Fruit fly (Drosophila melanogaster) whole organism, embryonic: ENCODE results near the gene CG32812.

ENCODE experiments used
- Aef1 ChIP-seq: fragments of 200-800 bp; sonication (Bioruptor generic); IDR thresholded peaks from 3 replicates; pipeline ENCODE4 v1.3.6; 2022; ENCODE audit warnings: missing biosample characterization, missing genetic modification characterization
- B-H2 ChIP-seq: fragments of 200-800 bp; sonication (Bioruptor generic); optimal IDR thresholded peaks from 2 replicates; lab custom pipeline; 2018; ENCODE audit warnings: missing biosample characterization, mild to moderate bottlenecking, missing genetic modification characterization
- CG10274 ChIP-seq: fragments of 200-800 bp; sonication (Bioruptor generic); optimal IDR thresholded peaks from 3 replicates; lab custom pipeline; 2017; ENCODE audit warnings: missing biosample characterization, mild to moderate bottlenecking, missing genetic modification characterization
- CG10543 ChIP-seq: fragments of 200-800 bp; sonication (Bioruptor generic); optimal IDR thresholded peaks from 3 replicates; lab custom pipeline; 2017; ENCODE audit warnings: missing biosample characterization, mild to moderate bottlenecking, missing genetic modification characterization, moderate library complexity
- CG11504 ChIP-seq: fragments of 200-800 bp; sonication (Bioruptor generic); optimal IDR thresholded peaks from 3 replicates; lab custom pipeline; 2019; ENCODE audit warnings: missing biosample characterization, mild to moderate bottlenecking, missing genetic modification characterization, moderate library complexity
- CG12071 ChIP-seq: fragments of 200-800 bp; sonication (Bioruptor generic); optimal IDR thresholded peaks from 3 replicates; lab custom pipeline; 2018; ENCODE audit warnings: missing biosample characterization, mild to moderate bottlenecking, missing genetic modification characterization
- CG12155 ChIP-seq: fragments of 200-800 bp; sonication (Bioruptor generic); optimal IDR thresholded peaks from 3 replicates; lab custom pipeline; 2016; ENCODE audit warnings: missing biosample characterization, missing genetic modification characterization
- CG12769 ChIP-seq: fragments of 200-800 bp; sonication (Bioruptor generic); optimal IDR thresholded peaks from 2 replicates; lab custom pipeline; 2019; ENCODE audit warnings: missing biosample characterization, mild to moderate bottlenecking, missing genetic modification characterization, moderate library complexity
- CG13123 ChIP-seq: fragments of 200-800 bp; sonication (Bioruptor generic); optimal IDR thresholded peaks from 2 replicates; lab custom pipeline; 2016; ENCODE audit warnings: missing biosample characterization, missing genetic modification characterization
- CG14860 ChIP-seq: fragments of 200-800 bp; sonication (Bioruptor generic); IDR thresholded peaks from 3 replicates; pipeline ENCODE4 v1.3.6; 2022; ENCODE audit warnings: missing biosample characterization, missing genetic modification characterization; ENCODE audit not compliant: partially characterized antibody
- CG17328 ChIP-seq: fragments of 200-800 bp; sonication (Bioruptor generic); IDR thresholded peaks from 2 replicates; pipeline ENCODE4 v1.3.6; 2022; ENCODE audit warnings: missing biosample characterization, missing genetic modification characterization
- CG31365 ChIP-seq: fragments of 200-800 bp; sonication (Bioruptor generic); optimal IDR thresholded peaks from 2 replicates; lab custom pipeline; 2018; ENCODE audit warnings: missing biosample characterization, mild to moderate bottlenecking, missing genetic modification characterization
- CG6175 ChIP-seq: fragments of 200-800 bp; sonication (Bioruptor generic); IDR thresholded peaks from 3 replicates; pipeline ENCODE4 v1.3.6; 2022; ENCODE audit warnings: missing biosample characterization, missing genetic modification characterization
- CG6791 ChIP-seq: fragments of 200-800 bp; sonication (Bioruptor generic); IDR thresholded peaks from 3 replicates; pipeline ENCODE4 v1.3.6; 2022; ENCODE audit warnings: missing biosample characterization, missing genetic modification characterization; ENCODE audit not compliant: partially characterized antibody
- CG7372 ChIP-seq: fragments of 200-800 bp; sonication (Bioruptor generic); IDR thresholded peaks from 2 replicates; pipeline ENCODE4 v1.3.6; 2022; ENCODE audit warnings: missing biosample characterization, missing genetic modification characterization
- CG9437 ChIP-seq: fragments of 200-800 bp; sonication (Bioruptor generic); optimal IDR thresholded peaks from 2 replicates; lab custom pipeline; 2018; ENCODE audit warnings: missing biosample characterization, mild to moderate bottlenecking, missing genetic modification characterization
- CHES-1-like ChIP-seq: fragments of 200-800 bp; sonication (Bioruptor generic); optimal IDR thresholded peaks from 2 replicates; lab custom pipeline; 2016; ENCODE audit warnings: missing biosample characterization, missing genetic modification characterization
- CTCF ChIP-seq: fragments of 200-800 bp; sonication (Bioruptor generic); optimal IDR thresholded peaks from 2 replicates; lab custom pipeline; 2017; ENCODE audit warnings: missing biosample characterization, mild to moderate bottlenecking, missing genetic modification characterization, moderate library complexity
- Deaf1 ChIP-seq: fragments of 200-800 bp; optimal IDR thresholded peaks from 3 replicates; lab custom pipeline; 2019; ENCODE audit warnings: missing biosample characterization, mild to moderate bottlenecking, missing genetic modification characterization, moderate library complexity
- Elba2 ChIP-seq: fragments of 200-800 bp; sonication (Bioruptor generic); optimal IDR thresholded peaks from 3 replicates; lab custom pipeline; 2016; ENCODE audit warnings: missing biosample characterization, missing genetic modification characterization
- Fer1 ChIP-seq: fragments of 200-800 bp; sonication (Bioruptor generic); optimal IDR thresholded peaks from 2 replicates; lab custom pipeline; 2017; ENCODE audit warnings: missing biosample characterization, mild to moderate bottlenecking, missing genetic modification characterization
- HHEX ChIP-seq: fragments of 200-800 bp; sonication (Bioruptor generic); optimal IDR thresholded peaks from 3 replicates; lab custom pipeline; 2017; ENCODE audit warnings: missing biosample characterization, mild to moderate bottlenecking, missing genetic modification characterization, missing genetic modification reagents
- Hand ChIP-seq: fragments of 200-800 bp; sonication (Bioruptor generic); optimal IDR thresholded peaks from 2 replicates; lab custom pipeline; 2017; ENCODE audit warnings: mild to moderate bottlenecking, missing biosample characterization, missing genetic modification reagents, missing genetic modification characterization
- Hr78 ChIP-seq, 2 experiments: fragments of 200-800 bp in 1 of 2; fragments of >200 bp in 1 of 2; sonication (Bioruptor generic) in 1 of 2; optimal IDR thresholded peaks; 2 replicates each; lab custom pipeline; 2017 to 2019; ENCODE audit warnings: missing biosample characterization in 2 of 2, missing genetic modification characterization in 2 of 2, mild to moderate bottlenecking in 1 of 2, moderate library complexity in 1 of 2
- Med ChIP-seq: fragments of 200-800 bp; sonication (Bioruptor generic); peaks from one replicate; lab custom pipeline; 2016; ENCODE audit warnings: missing biosample characterization, missing genetic modification characterization, mild to moderate bottlenecking, inconsistent platforms, moderate library complexity
- NfI ChIP-seq: fragments of 200-800 bp; sonication (Bioruptor generic); optimal IDR thresholded peaks from 3 replicates; lab custom pipeline; 2018; ENCODE audit warnings: missing biosample characterization, mild to moderate bottlenecking, missing genetic modification characterization, moderate library complexity
- Ssrp ChIP-seq: fragments of 200-800 bp; sonication (Bioruptor generic); optimal IDR thresholded peaks from 2 replicates; lab custom pipeline; 2018; ENCODE audit warnings: missing biosample characterization, mild to moderate bottlenecking, missing genetic modification characterization, moderate library complexity
- Usf ChIP-seq: fragments of 200-800 bp; sonication (Bioruptor generic); optimal IDR thresholded peaks from 2 replicates; lab custom pipeline; 2017; ENCODE audit warnings: missing genotype, missing biosample characterization, missing genetic modification characterization
- br ChIP-seq: fragments of >200 bp; optimal IDR thresholded peaks from 2 replicates; lab custom pipeline; 2017
- bsh ChIP-seq, 2 experiments: fragments of 200-800 bp; sonication (Bioruptor generic); optimal IDR thresholded peaks; 2 replicates each; lab custom pipeline; 2017 to 2018; ENCODE audit warnings: mild to moderate bottlenecking in 2 of 2, missing biosample characterization in 2 of 2, missing genetic modification characterization in 2 of 2, moderate library complexity in 1 of 2
- chif ChIP-seq, 2 experiments: fragments of 200-800 bp; sonication (Bioruptor generic); optimal IDR thresholded peaks; 3 replicates each; lab custom pipeline; 2016; ENCODE audit warnings: missing biosample characterization in 2 of 2, missing genetic modification characterization in 2 of 2
- crol ChIP-seq: fragments of 200-800 bp; sonication (Bioruptor generic); IDR thresholded peaks from 2 replicates; pipeline ENCODE4 v1.3.6; 2022; ENCODE audit warnings: missing biosample characterization, missing genetic modification characterization
- cwo ChIP-seq: fragments of 200-800 bp; sonication (Bioruptor generic); optimal IDR thresholded peaks from 3 replicates; lab custom pipeline; 2017; ENCODE audit warnings: missing biosample characterization, missing genetic modification characterization, mild to moderate bottlenecking, moderate library complexity, missing genetic modification reagents
- ftz-f1 ChIP-seq: fragments of 200-800 bp; sonication (Bioruptor generic); optimal IDR thresholded peaks from 2 replicates; lab custom pipeline; 2016; ENCODE audit warnings: missing biosample characterization, missing genetic modification characterization
- gcm ChIP-seq: fragments of 200-800 bp; sonication (Bioruptor generic); optimal IDR thresholded peaks from 2 replicates; lab custom pipeline; 2019; ENCODE audit warnings: missing biosample characterization, mild to moderate bottlenecking, missing genetic modification characterization, moderate library complexity
- h ChIP-seq: fragments of >200 bp; optimal IDR thresholded peaks from 2 replicates; lab custom pipeline; 2017
- lab ChIP-seq: fragments of 200-800 bp; sonication (Bioruptor generic); optimal IDR thresholded peaks from 3 replicates; lab custom pipeline; 2017; ENCODE audit warnings: missing biosample characterization, missing genetic modification characterization, mild to moderate bottlenecking, moderate library complexity, missing genetic modification reagents
- pita ChIP-seq: fragments of 200-800 bp; sonication (Bioruptor generic); optimal IDR thresholded peaks from 2 replicates; lab custom pipeline; 2017; ENCODE audit warnings: missing biosample characterization, mild to moderate bottlenecking, missing genetic modification characterization
- sd ChIP-seq: fragments of 200-800 bp; sonication (Bioruptor generic); optimal IDR thresholded peaks from 3 replicates; lab custom pipeline; 2018; ENCODE audit warnings: missing biosample characterization, mild to moderate bottlenecking, missing genetic modification characterization, moderate library complexity
- sens ChIP-seq: fragments of 200-800 bp; sonication (Bioruptor generic); peaks from one replicate; lab custom pipeline; 2016; ENCODE audit warnings: missing biosample characterization, missing genetic modification characterization
- sr ChIP-seq: fragments of 200-800 bp; sonication (Bioruptor generic); IDR thresholded peaks from 3 replicates; pipeline ENCODE4 v1.3.6; 2022; ENCODE audit warnings: missing biosample characterization, missing genetic modification characterization
- stwl ChIP-seq: fragments of 200-800 bp; sonication (Bioruptor generic); optimal IDR thresholded peaks from 3 replicates; lab custom pipeline; 2018; ENCODE audit warnings: missing biosample characterization, mild to moderate bottlenecking, missing genetic modification characterization, moderate library complexity
- tll ChIP-seq, 2 experiments: fragments of 200-800 bp in 1 of 2; fragments of >200 bp in 1 of 2; sonication (Bioruptor generic) in 1 of 2; optimal IDR thresholded peaks; 2 replicates each; lab custom pipeline; 2017 to 2019; ENCODE audit warnings: missing biosample characterization in 2 of 2, missing genetic modification characterization in 2 of 2, mild to moderate bottlenecking in 1 of 2, moderate library complexity in 1 of 2
- tup ChIP-seq: fragments of 200-800 bp; sonication (Bioruptor generic); optimal IDR thresholded peaks from 2 replicates; lab custom pipeline; 2016; ENCODE audit warnings: missing biosample characterization, mild to moderate bottlenecking, missing genetic modification characterization, moderate library complexity
- wdn ChIP-seq: fragments of 200-800 bp; sonication (Bioruptor generic); IDR thresholded peaks from 2 replicates; pipeline ENCODE4 v1.3.6; 2022; ENCODE audit warnings: missing biosample characterization, missing genetic modification characterization
- yki ChIP-seq: fragments of >200 bp; optimal IDR thresholded peaks from 3 replicates; lab custom pipeline; 2018

The CG32812 gene

DNA sequence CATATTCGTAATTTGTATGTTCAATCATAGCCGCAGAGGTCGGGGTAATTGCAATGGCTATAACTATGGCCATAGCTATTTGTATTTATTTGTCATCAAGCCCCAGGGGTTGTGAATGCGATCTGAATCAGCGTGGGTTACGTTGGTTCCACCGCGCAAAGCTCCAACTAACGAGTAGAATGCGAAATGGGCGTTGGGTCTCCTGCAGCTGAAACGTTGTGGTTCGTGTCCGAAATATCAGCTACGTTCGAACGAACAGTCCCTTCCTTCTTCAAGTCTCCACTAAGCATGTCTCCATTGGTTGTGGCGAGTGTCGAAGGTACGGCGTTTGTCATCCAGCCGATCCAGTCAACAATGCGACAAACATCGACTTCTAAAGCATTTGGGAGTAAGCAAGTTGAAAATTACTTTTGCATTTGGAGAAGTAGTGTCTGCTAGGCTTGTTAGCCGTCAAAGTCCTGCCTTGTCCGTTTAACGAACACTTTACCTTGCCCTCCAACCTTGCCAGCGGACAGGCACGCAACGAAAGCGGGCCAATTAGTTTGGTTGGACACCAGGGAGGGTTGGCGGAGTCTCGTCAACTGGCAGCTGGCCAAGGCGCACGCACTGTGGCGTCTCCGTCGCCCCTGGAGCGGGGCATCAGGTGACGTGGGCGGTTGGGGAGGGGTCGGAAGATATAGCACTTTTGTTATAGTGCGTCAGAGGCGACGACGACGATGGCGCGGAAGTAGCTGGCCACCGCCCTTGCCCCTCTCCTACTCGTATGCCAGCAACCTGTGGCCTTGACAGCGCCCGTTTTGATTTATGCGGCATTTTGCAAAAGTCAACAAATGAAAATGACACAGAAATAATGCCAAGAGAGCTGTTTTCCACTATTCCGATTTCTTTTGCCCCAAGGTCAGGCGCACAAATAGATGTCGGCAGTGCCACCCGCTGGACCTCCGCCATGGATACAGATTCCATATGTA is at the start of gene CG32812:
TSS of gene CG32812 (plus strand) at position 423 of the 968 bp plus-strand sequence.
- TF ChIP-seq ftz-f1: peak; percentile 84
- no peak for TF ChIP-seq tup (GFP tag; lab: Kevin White, UChicago)
- TF ChIP-seq HHEX (GFP tag; lab: Kevin White, UChicago): no peak
- no peak for TF ChIP-seq chif (GFP tag; optimal IDR thresholded peaks at IDR 0.05; lab: Kevin White, UChicago)
- TF ChIP-seq tll (GFP tag; optimal IDR thresholded peaks at IDR 0.05; lab: Kevin White, UChicago): no peak
- TF ChIP-seq stwl: no peak
- no peak for TF ChIP-seq yki (lab: Kevin White, UChicago)
- no peak for TF ChIP-seq CG17328 (GFP tag; lab: Robert Waterston, UW)
- TF ChIP-seq CG11504: no peak
- peak; percentile 81 for TF ChIP-seq CG12769 (tag; lab: Kevin White, UChicago)
- peak; percentile 94 for TF ChIP-seq sr (GFP tag; lab: Robert Waterston, UW)
- peak in 1 of 2 experiments; percentile 48 for TF ChIP-seq Hr78 (GFP tag; optimal IDR thresholded peaks at IDR 0.05; lab: Kevin White, UChicago)
- TF ChIP-seq CG10274: no peak
- TF ChIP-seq CG9437 (GFP tag; lab: Kevin White, UChicago): peak; percentile 64
- no peak for TF ChIP-seq CG31365
- TF ChIP-seq gcm: no peak
- TF ChIP-seq NfI: peak; percentile 25
- TF ChIP-seq cwo (GFP tag; lab: Kevin White, UChicago): peak; percentile 13
- TF ChIP-seq CG13123 (GFP tag; lab: Kevin White, UChicago): no peak
- TF ChIP-seq CG7372 (GFP tag; lab: Robert Waterston, UW): no peak
- TF ChIP-seq Elba2 (GFP tag; lab: Kevin White, UChicago): no peak
- TF ChIP-seq br (lab: Kevin White, UChicago): no peak
- TF ChIP-seq CG6175 (GFP tag; lab: Robert Waterston, UW): peak; percentile 85
- peak; percentile 92 for TF ChIP-seq CG12155 (GFP tag; lab: Kevin White, UChicago)
- no peak for TF ChIP-seq CG14860
- TF ChIP-seq lab (GFP tag; lab: Kevin White, UChicago): no peak
- TF ChIP-seq Ssrp (tag; lab: Kevin White, UChicago): no peak
- TF ChIP-seq CG10543: peak; percentile 66
- TF ChIP-seq Deaf1 (tag; lab: Kevin White, UChicago): no peak
- TF ChIP-seq crol (GFP tag; lab: Robert Waterston, UW): peak; percentile 83
- TF ChIP-seq Hand (GFP tag; lab: Kevin White, UChicago): no peak
- peak; percentile 40 for TF ChIP-seq pita (GFP tag; lab: Kevin White, UChicago)
- TF ChIP-seq sens (GFP tag; lab: Kevin White, UChicago): peak; percentile 35
- no peak for TF ChIP-seq bsh (GFP tag; optimal IDR thresholded peaks at IDR 0.05; lab: Kevin White, UChicago)
- TF ChIP-seq CG12071: no peak
- TF ChIP-seq CTCF (GFP tag; lab: Kevin White, UChicago): peak; percentile 35
- no peak for TF ChIP-seq CHES-1-like (GFP tag; lab: Kevin White, UChicago)
- TF ChIP-seq CG6791 (GFP tag; lab: Robert Waterston, UW): no peak
- no peak for TF ChIP-seq h (lab: Kevin White, UChicago)
- no peak for TF ChIP-seq Usf (GFP tag; lab: Kevin White, UChicago)
- no peak for TF ChIP-seq Fer1 (GFP tag; lab: Kevin White, UChicago)
- no peak for TF ChIP-seq B-H2 (GFP tag; lab: Kevin White, UChicago)
- no peak for TF ChIP-seq wdn
- TF ChIP-seq Med (GFP tag; lab: Kevin White, UChicago): peak; percentile 16
- peak; percentile 62 for TF ChIP-seq sd
- no peak for TF ChIP-seq Aef1
